Worm (Caenorhabditis elegans) whole organism, early embryonic: ENCODE results near the gene K09C4.4.

Experiments
- B0310.2 ChIP-seq: sonication (generic microtip); optimal IDR thresholded peaks from 2 replicates; lab custom pipeline; 2016; ENCODE audit warnings: mild to moderate bottlenecking, missing genetic modification characterization, missing compliant biosample characterization
- F13C5.2 ChIP-seq: sonication (generic microtip); optimal IDR thresholded peaks from 2 replicates; lab custom pipeline; 2017; ENCODE audit warnings: mild to moderate bottlenecking, missing genetic modification characterization, inconsistent platforms, missing compliant biosample characterization
- aly-1 ChIP-seq: sonication (generic microtip); optimal IDR thresholded peaks from 2 replicates; lab custom pipeline; 2016; ENCODE audit warnings: missing genetic modification characterization, missing compliant biosample characterization
- ama-1 ChIP-seq: fragments of 150-350 bp; optimal IDR thresholded peaks from 2 replicates; lab custom pipeline; 2014
- ceh-13 ChIP-seq: fragments of 200-800 bp; sonication (Bioruptor generic); optimal IDR thresholded peaks from 2 replicates; lab custom pipeline; 2018; ENCODE audit warnings: mild to moderate bottlenecking, missing genetic modification characterization, missing compliant biosample characterization
- ets-7 ChIP-seq: sonication (generic microtip); optimal IDR thresholded peaks from 2 replicates; lab custom pipeline; 2016; ENCODE audit warnings: missing genotype, missing genetic modification characterization, missing compliant biosample characterization
- flt-1 ChIP-seq: fragments of 200-800 bp; sonication (Bioruptor generic); IDR thresholded peaks from 2 replicates; pipeline ENCODE4 v1.3.6; 2022; ENCODE audit warnings: missing genetic modification characterization, missing compliant biosample characterization
- hmg-4 ChIP-seq: fragments of 200-800 bp; sonication (Bioruptor generic); optimal IDR thresholded peaks from 2 replicates; lab custom pipeline; 2018; ENCODE audit warnings: mild to moderate bottlenecking, missing genetic modification characterization, missing compliant biosample characterization
- hnd-1 ChIP-seq: sonication (generic microtip); optimal IDR thresholded peaks from 2 replicates; lab custom pipeline; 2016; ENCODE audit warnings: missing genetic modification characterization, missing compliant biosample characterization
- pes-1 ChIP-seq: fragments of 200-800 bp; sonication (Bioruptor generic); IDR thresholded peaks from 2 replicates; pipeline ENCODE4 v1.3.6; 2022; ENCODE audit warnings: missing genetic modification reagents, missing genetic modification characterization, missing compliant biosample characterization
- sea-1 ChIP-seq: fragments of 200-800 bp; sonication (Bioruptor generic); conservative IDR thresholded peaks from 2 replicates; pipeline ENCODE4 v1.3.6; 2022; ENCODE audit warnings: missing genetic modification characterization, missing compliant biosample characterization
- tbx-11 ChIP-seq: fragments of 200-800 bp; sonication (Bioruptor generic); IDR thresholded peaks from 2 replicates; pipeline ENCODE4 v1.3.6; 2022; ENCODE audit warnings: missing genetic modification characterization, missing compliant biosample characterization
- tbx-37 ChIP-seq: fragments of 200-800 bp; sonication (Bioruptor generic); conservative IDR thresholded peaks from 2 replicates; pipeline ENCODE4 v1.3.6; 2022; ENCODE audit warnings: missing genetic modification reagents, missing genetic modification characterization, missing compliant biosample characterization

DNA sequence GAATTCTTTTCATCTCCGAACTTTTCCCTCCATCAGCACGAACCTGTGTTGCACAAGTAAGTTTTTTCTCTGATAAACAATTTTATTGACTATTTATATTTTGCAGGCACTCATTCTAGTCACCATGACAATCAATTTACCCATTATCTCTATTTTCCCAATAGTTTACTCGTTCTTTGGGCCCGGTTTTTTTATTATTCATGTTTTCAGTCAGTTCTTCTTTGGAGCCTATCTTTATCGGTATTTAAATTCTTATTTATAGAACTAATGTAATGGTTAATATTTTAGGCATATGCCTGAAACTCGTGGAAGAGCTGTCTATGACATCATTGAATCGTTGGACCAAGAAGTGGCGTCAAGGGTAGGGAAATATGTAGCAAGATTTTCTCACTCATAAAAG, 4.3 kb upstream of the K09C4.4 start:
- TF ChIP-seq pes-1 (no peak), tbx-11 (no peak), ama-1 (lab: Kevin White, UChicago) (no peak), ceh-13 (GFP tag; lab: Kevin White, UChicago) (no peak), sea-1 (GFP tag; lab: Robert Waterston, UW) (no peak), aly-1 (tag; lab: Kevin White, UChicago) (no peak), flt-1 (GFP tag; lab: Robert Waterston, UW) (no peak), ets-7 (tag; lab: Kevin White, UChicago) (no peak), F13C5.2 (tag; lab: Kevin White, UChicago) (no peak), tbx-37 (no peak), hmg-4 (no peak), B0310.2 (tag; lab: Kevin White, UChicago) (no peak), hnd-1 (tag; lab: Kevin White, UChicago) (no peak)
